Fruit fly (Drosophila melanogaster): Measurements from ENCODE around the gene CheA75a.

CheA75a gene

dm6 chr3L:18224612-18225409 is 27.1 kb upstream of the CheA75a start:
- TF ChIP-seq ttk (optimal IDR thresholded peaks at IDR 0.05), result no peak
- no peak for TF ChIP-seq h (optimal IDR thresholded peaks at IDR 0.05)
- no peak for TF ChIP-seq psq (optimal IDR thresholded peaks at IDR 0.05)
- no peak for TF ChIP-seq Sin3A (optimal IDR thresholded peaks at IDR 0.05)
- no peak for TF ChIP-seq Myc (optimal IDR thresholded peaks at IDR 0.05)
- TF ChIP-seq insv (optimal IDR thresholded peaks at IDR 0.05), result no peak

- no peak for TF ChIP-seq insv (optimal IDR thresholded peaks at IDR 0.05)
- TF ChIP-seq Myc (optimal IDR thresholded peaks at IDR 0.05), result no peak
- TF ChIP-seq h (optimal IDR thresholded peaks at IDR 0.05), result no peak
- no peak for TF ChIP-seq ttk (optimal IDR thresholded peaks at IDR 0.05)
- no peak for TF ChIP-seq Sin3A (optimal IDR thresholded peaks at IDR 0.05)
- no peak for TF ChIP-seq psq (optimal IDR thresholded peaks at IDR 0.05)
Observed at dm6 chr3L:18225446-18226380, 26.2 kb upstream of the CheA75a start.

dm6 chr3L:18226682-18227410 is 25.0 kb upstream of the CheA75a start:
- no peak for TF ChIP-seq h (optimal IDR thresholded peaks at IDR 0.05)
- TF ChIP-seq Sin3A (optimal IDR thresholded peaks at IDR 0.05), result no peak
- TF ChIP-seq Myc (optimal IDR thresholded peaks at IDR 0.05), result no peak
- TF ChIP-seq psq (optimal IDR thresholded peaks at IDR 0.05), result no peak
- TF ChIP-seq insv (optimal IDR thresholded peaks at IDR 0.05), result no peak
- no peak for TF ChIP-seq ttk (optimal IDR thresholded peaks at IDR 0.05)

dm6 chr3L:18227411-18227716 is 24.5 kb upstream of the CheA75a start:
- TF ChIP-seq ttk (optimal IDR thresholded peaks at IDR 0.05), result no peak
- no peak for TF ChIP-seq Sin3A (optimal IDR thresholded peaks at IDR 0.05)
- TF ChIP-seq h (optimal IDR thresholded peaks at IDR 0.05), result no peak
- TF ChIP-seq psq (optimal IDR thresholded peaks at IDR 0.05), result no peak

dm6 chr3L:18228527-18228926 is 23.4 kb upstream of the CheA75a start:
- no peak for TF ChIP-seq Sin3A (optimal IDR thresholded peaks at IDR 0.05)
- no peak for TF ChIP-seq h (optimal IDR thresholded peaks at IDR 0.05)
- no peak for TF ChIP-seq ttk (optimal IDR thresholded peaks at IDR 0.05)
- no peak for TF ChIP-seq psq (optimal IDR thresholded peaks at IDR 0.05)
- TF ChIP-seq Myc (optimal IDR thresholded peaks at IDR 0.05), result no peak
- no peak for TF ChIP-seq insv (optimal IDR thresholded peaks at IDR 0.05)

dm6 chr3L:18228954-18229627 is 22.8 kb upstream of the CheA75a start:
- TF ChIP-seq ttk (optimal IDR thresholded peaks at IDR 0.05) (no peak), psq (optimal IDR thresholded peaks at IDR 0.05) (no peak), Sin3A (optimal IDR thresholded peaks at IDR 0.05) (no peak), h (optimal IDR thresholded peaks at IDR 0.05) (no peak), Myc (optimal IDR thresholded peaks at IDR 0.05) (no peak), insv (optimal IDR thresholded peaks at IDR 0.05) (no peak)

- TF ChIP-seq psq (optimal IDR thresholded peaks at IDR 0.05) (no peak), ttk (optimal IDR thresholded peaks at IDR 0.05) (no peak), Myc (optimal IDR thresholded peaks at IDR 0.05) (no peak), Sin3A (optimal IDR thresholded peaks at IDR 0.05) (no peak), h (optimal IDR thresholded peaks at IDR 0.05) (no peak), insv (optimal IDR thresholded peaks at IDR 0.05) (no peak)
Observed at dm6 chr3L:18231024-18231814, 20.7 kb upstream of the CheA75a start.

dm6 chr3L:18231927-18232721 is 19.8 kb upstream of the CheA75a start:
- TF ChIP-seq Myc (optimal IDR thresholded peaks at IDR 0.05) (no peak), insv (optimal IDR thresholded peaks at IDR 0.05) (no peak)

- TF ChIP-seq ttk (optimal IDR thresholded peaks at IDR 0.05) (no peak), Sin3A (optimal IDR thresholded peaks at IDR 0.05) (no peak)
Observed at dm6 chr3L:18232984-18233738, 18.7 kb upstream of the CheA75a start.

Data from Kc167 (cell line).